Fruit fly (Drosophila melanogaster) whole organism, embryonic: ENCODE data around the gene Rbm13.

Experiments
- Awh ChIP-seq: fragments of 200-800 bp; sonication (Bioruptor generic); IDR thresholded peaks from 2 replicates; pipeline ENCODE4, ENCODE4 v1.3.6; 2022; ENCODE audit warnings: missing biosample characterization, missing genetic modification characterization
- BEAF-32 ChIP-seq: fragments of 200-800 bp; sonication (Bioruptor generic); optimal IDR thresholded peaks from 3 replicates; lab custom pipeline; 2017; ENCODE audit warnings: missing biosample characterization, missing genetic modification characterization, mild to moderate bottlenecking, moderate library complexity, missing genetic modification reagents
- CG10979 ChIP-seq: fragments of 200-800 bp; sonication (Bioruptor generic); optimal IDR thresholded peaks from 2 replicates; lab custom pipeline; 2018; ENCODE audit warnings: missing biosample characterization, mild to moderate bottlenecking, missing genetic modification characterization, moderate library complexity
- CG11093 ChIP-seq: fragments of 200-800 bp; sonication (Bioruptor generic); IDR thresholded peaks from 3 replicates; pipeline ENCODE4 v1.3.6; 2022; ENCODE audit warnings: missing biosample characterization, missing genetic modification characterization
- CG12236 ChIP-seq: fragments of 200-800 bp; sonication (Bioruptor generic); optimal IDR thresholded peaks from 2 replicates; lab custom pipeline; 2016; ENCODE audit warnings: missing biosample characterization, missing genetic modification characterization
- CG1529 ChIP-seq: fragments of 200-800 bp; sonication (Bioruptor generic); optimal IDR thresholded peaks from 3 replicates; lab custom pipeline; 2018; ENCODE audit warnings: missing biosample characterization, missing genetic modification characterization
- CG1647 ChIP-seq: fragments of 200-800 bp; sonication (Bioruptor generic); optimal IDR thresholded peaks from 3 replicates; lab custom pipeline; 2016; ENCODE audit warnings: missing biosample characterization, missing genetic modification characterization
- CG1832 ChIP-seq: fragments of 200-800 bp; sonication (Bioruptor generic); optimal IDR thresholded peaks from 2 replicates; lab custom pipeline; 2017; ENCODE audit warnings: missing biosample characterization, mild to moderate bottlenecking, missing genetic modification characterization, inconsistent platforms
- CG30431 ChIP-seq: fragments of 200-800 bp; sonication (Bioruptor generic); optimal IDR thresholded peaks from 2 replicates; lab custom pipeline; 2017; ENCODE audit warnings: missing biosample characterization, missing genetic modification characterization
- CG31388 ChIP-seq: fragments of 200-800 bp; sonication (Bioruptor generic); optimal IDR thresholded peaks from 2 replicates; lab custom pipeline; 2016; ENCODE audit warnings: missing biosample characterization, missing genetic modification characterization
- CG31441 ChIP-seq: fragments of 200-800 bp; sonication (Bioruptor generic); IDR thresholded peaks from 2 replicates; pipeline ENCODE4 v1.3.6; 2022; ENCODE audit warnings: missing biosample characterization, missing genetic modification characterization
- CG3163 ChIP-seq: fragments of 200-800 bp; sonication (Bioruptor generic); optimal IDR thresholded peaks from 3 replicates; lab custom pipeline; 2016; ENCODE audit warnings: missing biosample characterization, missing genetic modification characterization
- CG32767 ChIP-seq: fragments of 200-800 bp; sonication (Bioruptor generic); IDR thresholded peaks from 2 replicates; pipeline ENCODE4 v1.3.6; 2022; ENCODE audit warnings: missing biosample characterization, missing genetic modification characterization
- CG34376 ChIP-seq: fragments of 200-800 bp; sonication (Bioruptor generic); optimal IDR thresholded peaks from 2 replicates; lab custom pipeline; 2018; ENCODE audit warnings: missing biosample characterization, mild to moderate bottlenecking, missing genetic modification characterization
- CG6654 ChIP-seq: fragments of 200-800 bp; sonication (Bioruptor generic); optimal IDR thresholded peaks from 2 replicates; lab custom pipeline; 2017; ENCODE audit warnings: missing biosample characterization, mild to moderate bottlenecking, missing genetic modification characterization
- CG6813 ChIP-seq: fragments of 200-800 bp; sonication (Bioruptor generic); optimal IDR thresholded peaks from 2 replicates; lab custom pipeline; 2017; ENCODE audit warnings: missing biosample characterization, missing genetic modification characterization, mild to moderate bottlenecking, moderate library complexity, missing genetic modification reagents
- CrebB ChIP-seq: fragments of 200-800 bp; sonication (Bioruptor generic); optimal IDR thresholded peaks from 3 replicates; lab custom pipeline; 2018; ENCODE audit warnings: missing biosample characterization, mild to moderate bottlenecking, missing genetic modification characterization
- Dfd ChIP-seq, 2 experiments: fragments of >200 bp; optimal IDR thresholded peaks; 2 replicates each; lab custom pipeline; 2017; ENCODE audit warnings: missing biosample characterization in 2 of 2, missing genetic modification characterization in 2 of 2
- Dip3 ChIP-seq: fragments of 200-800 bp; sonication (Bioruptor generic); optimal IDR thresholded peaks from 3 replicates; lab custom pipeline; 2016; ENCODE audit warnings: missing biosample characterization, missing genetic modification characterization
- H15 ChIP-seq: fragments of 200-800 bp; sonication (Bioruptor generic); IDR thresholded peaks from 3 replicates; pipeline ENCODE4 v1.3.6; 2022; ENCODE audit warnings: missing biosample characterization, missing genetic modification characterization
- HHEX ChIP-seq: fragments of 200-800 bp; sonication (Bioruptor generic); optimal IDR thresholded peaks from 3 replicates; lab custom pipeline; 2017; ENCODE audit warnings: missing biosample characterization, mild to moderate bottlenecking, missing genetic modification characterization, missing genetic modification reagents
- Hr3 ChIP-seq: fragments of 200-800 bp; sonication (Bioruptor generic); optimal IDR thresholded peaks from 3 replicates; lab custom pipeline; 2016; ENCODE audit warnings: missing biosample characterization, missing genetic modification characterization
- Kr ChIP-seq: fragments of 200-800 bp; sonication (Bioruptor generic); optimal IDR thresholded peaks from 2 replicates; lab custom pipeline; 2017; ENCODE audit warnings: missing biosample characterization, mild to moderate bottlenecking, missing genetic modification characterization
- Lim3 ChIP-seq: fragments of 200-800 bp; sonication (Bioruptor generic); IDR thresholded peaks from 2 replicates; pipeline ENCODE4 v1.3.6; 2022; ENCODE audit warnings: missing biosample characterization, missing genetic modification characterization
- Mes4 ChIP-seq: fragments of 200-800 bp; sonication (Bioruptor generic); optimal IDR thresholded peaks from 2 replicates; lab custom pipeline; 2016; ENCODE audit warnings: missing biosample characterization, missing genetic modification characterization
- Nf-YC ChIP-seq: fragments of 200-800 bp; optimal IDR thresholded peaks from 3 replicates; lab custom pipeline; 2019; ENCODE audit warnings: missing biosample characterization, mild to moderate bottlenecking, missing genetic modification characterization, moderate library complexity
- Pdp1 ChIP-seq, 2 experiments: fragments of 200-800 bp; sonication (Bioruptor generic); optimal IDR thresholded peaks; 3 replicates each; lab custom pipeline; 2016; ENCODE audit warnings: missing biosample characterization in 2 of 2, missing genetic modification characterization in 2 of 2, mild to moderate bottlenecking in 1 of 2, moderate library complexity in 1 of 2
- Rfx ChIP-seq: fragments of 200-800 bp; sonication (Bioruptor generic); IDR thresholded peaks from 2 replicates; pipeline ENCODE4 v1.3.6; 2022; ENCODE audit warnings: missing biosample characterization, missing genetic modification characterization
- Rx ChIP-seq: fragments of 200-800 bp; sonication (Bioruptor generic); IDR thresholded peaks from 2 replicates; pipeline ENCODE4 v1.3.6; 2022; ENCODE audit warnings: missing biosample characterization, missing genetic modification characterization
- Ssrp ChIP-seq: fragments of 200-800 bp; sonication (Bioruptor generic); optimal IDR thresholded peaks from 2 replicates; lab custom pipeline; 2018; ENCODE audit warnings: missing biosample characterization, mild to moderate bottlenecking, missing genetic modification characterization, moderate library complexity
- Trl ChIP-seq, 3 experiments: fragments of >200 bp in 2 of 3; fragments of 200-800 bp in 1 of 3; sonication (Bioruptor generic) in 1 of 3; optimal IDR thresholded peaks; 2 replicates in 1 of 3; 3 replicates in 2 of 3; lab custom pipeline; 2016 to 2017; ENCODE audit warnings: missing biosample characterization in 1 of 3, missing genetic modification characterization in 1 of 3
- Usf ChIP-seq: fragments of 200-800 bp; sonication (Bioruptor generic); optimal IDR thresholded peaks from 2 replicates; lab custom pipeline; 2017; ENCODE audit warnings: missing genotype, missing biosample characterization, missing genetic modification characterization
- Xbp1 ChIP-seq: fragments of 200-800 bp; sonication (Bioruptor generic); optimal IDR thresholded peaks from 3 replicates; lab custom pipeline; 2016; ENCODE audit warnings: missing biosample characterization, mild to moderate bottlenecking, missing genetic modification characterization
- ac ChIP-seq: fragments of 200-800 bp; sonication (Bioruptor generic); optimal IDR thresholded peaks from 3 replicates; lab custom pipeline; 2017; ENCODE audit warnings: missing biosample characterization, mild to moderate bottlenecking, missing genetic modification characterization
- bsh ChIP-seq, 2 experiments: fragments of 200-800 bp; sonication (Bioruptor generic); optimal IDR thresholded peaks; 2 replicates each; lab custom pipeline; 2017 to 2018; ENCODE audit warnings: mild to moderate bottlenecking in 2 of 2, missing biosample characterization in 2 of 2, missing genetic modification characterization in 2 of 2, moderate library complexity in 1 of 2
- dmrt11E ChIP-seq: fragments of 200-800 bp; sonication (Bioruptor generic); optimal IDR thresholded peaks from 3 replicates; lab custom pipeline; 2018; ENCODE audit warnings: missing biosample characterization, mild to moderate bottlenecking, missing genetic modification characterization, moderate library complexity
- exex ChIP-seq: fragments of 200-800 bp; sonication (Bioruptor generic); optimal IDR thresholded peaks from 4 replicates; lab custom pipeline; 2018; ENCODE audit warnings: missing biosample characterization, mild to moderate bottlenecking, missing genetic modification characterization, moderate library complexity
- hkb ChIP-seq, 2 experiments: fragments of 200-800 bp in 1 of 2; fragments of >200 bp in 1 of 2; sonication (Bioruptor generic) in 1 of 2; IDR thresholded peaks in 1 of 2; optimal IDR thresholded peaks in 1 of 2; 2 replicates each; pipeline versions ENCODE4 v1.3.6 to Lab custom; 2017 to 2022; ENCODE audit warnings: missing biosample characterization in 1 of 2, missing genetic modification characterization in 1 of 2
- lmd ChIP-seq: fragments of 200-800 bp; sonication (Bioruptor generic); IDR thresholded peaks from 2 replicates; pipeline ENCODE4 v1.3.6; 2022; ENCODE audit warnings: missing biosample characterization, missing genetic modification characterization
- maf-S ChIP-seq: fragments of 200-800 bp; sonication (Bioruptor generic); optimal IDR thresholded peaks from 2 replicates; lab custom pipeline; 2016; ENCODE audit warnings: missing biosample characterization, missing genetic modification characterization
- pnt ChIP-seq: fragments of 200-800 bp; sonication (Bioruptor generic); optimal IDR thresholded peaks from 3 replicates; lab custom pipeline; 2016; ENCODE audit warnings: missing biosample characterization, missing genetic modification characterization
- salm ChIP-seq: fragments of 200-800 bp; sonication (Bioruptor generic); optimal IDR thresholded peaks from 2 replicates; lab custom pipeline; 2018; ENCODE audit warnings: missing biosample characterization, mild to moderate bottlenecking, missing genetic modification characterization
- sens-2 ChIP-seq: fragments of 200-800 bp; sonication (Bioruptor generic); IDR thresholded peaks from 2 replicates; pipeline ENCODE4 v1.3.6; 2022; ENCODE audit warnings: missing biosample characterization, missing genetic modification characterization
- stwl ChIP-seq: fragments of 200-800 bp; sonication (Bioruptor generic); optimal IDR thresholded peaks from 3 replicates; lab custom pipeline; 2018; ENCODE audit warnings: missing biosample characterization, mild to moderate bottlenecking, missing genetic modification characterization, moderate library complexity
- vfl ChIP-seq: fragments of 200-800 bp; sonication (Bioruptor generic); optimal IDR thresholded peaks from 2 replicates; lab custom pipeline; 2016; ENCODE audit warnings: missing biosample characterization, missing genetic modification characterization
- vnd ChIP-seq: fragments of 200-800 bp; sonication (Bioruptor generic); IDR thresholded peaks from 3 replicates; pipeline ENCODE4 v1.3.6; 2022; ENCODE audit warnings: missing biosample characterization, missing genetic modification characterization; ENCODE audit not compliant: partially characterized antibody
- wor ChIP-seq: fragments of 200-800 bp; sonication (Bioruptor generic); IDR thresholded peaks from 2 replicates; pipeline ENCODE4 v1.3.6; 2022; ENCODE audit warnings: missing biosample characterization, missing genetic modification characterization
- zen2 ChIP-seq: fragments of 200-800 bp; sonication (Bioruptor generic); IDR thresholded peaks from 3 replicates; pipeline ENCODE4 v1.3.6; 2022; ENCODE audit warnings: missing biosample characterization, missing genetic modification characterization; ENCODE audit not compliant: partially characterized antibody

Rbm13 gene

DNA sequence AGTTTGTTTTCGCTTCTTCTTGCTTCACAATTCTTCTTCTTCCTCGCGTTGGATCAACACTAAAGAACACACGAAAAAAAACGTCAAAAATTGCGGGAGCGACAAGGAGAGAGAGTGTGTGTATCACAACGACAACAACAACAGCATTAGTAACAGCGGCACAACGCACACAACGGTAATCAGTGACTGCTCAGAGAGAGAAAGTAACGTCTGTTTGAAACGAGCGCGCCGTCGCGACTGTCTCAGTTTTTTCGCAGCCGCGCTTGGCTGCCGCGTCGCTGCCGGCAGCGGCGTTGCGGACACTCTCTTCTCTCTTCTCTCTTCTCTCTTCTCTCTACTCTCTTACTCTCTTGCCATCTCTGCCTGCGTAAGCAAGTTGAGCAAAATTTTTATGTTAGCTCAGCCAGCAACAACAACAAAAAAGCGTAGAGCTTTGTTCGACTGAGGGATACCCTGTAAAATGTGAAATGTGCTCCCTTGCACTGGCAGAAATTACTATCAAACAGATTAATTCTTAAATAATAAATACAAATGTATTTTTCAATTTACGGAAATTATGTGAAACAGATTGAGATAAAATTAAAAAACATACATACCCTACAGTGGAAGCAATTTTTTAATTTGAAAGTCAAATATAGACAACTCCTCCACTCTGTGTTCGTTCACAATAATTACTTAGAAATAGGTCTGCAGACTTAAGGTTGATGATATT is 9.8 kb upstream of the Rbm13 start (continued):
- TF ChIP-seq Awh (GFP tag; lab: Robert Waterston, UW) (peak; percentile 43; the same call in 1 of the 2 replicates), Dip3 (GFP tag; lab: Kevin White, UChicago) (peak; percentile 4), BEAF-32 (GFP tag; lab: Kevin White, UChicago) (no peak), CG32767 (GFP tag; lab: Robert Waterston, UW) (no peak; the same call in 1 of the 2 replicates), Rx (GFP tag; lab: Robert Waterston, UW) (peak; percentile 39; the same call in 1 of the 2 replicates), exex (tag; lab: Kevin White, UChicago) (no peak), CG30431 (GFP tag; lab: Kevin White, UChicago) (peak; percentile 48), CG1647 (GFP tag; lab: Kevin White, UChicago) (peak; percentile 60), CG31388 (GFP tag; lab: Kevin White, UChicago) (peak; percentile 6), dmrt11E (tag; lab: Kevin White, UChicago) (peak; percentile 53), Lim3 (GFP tag; lab: Robert Waterston, UW) (no peak), bsh (GFP tag; optimal IDR thresholded peaks at IDR 0.05; lab: Kevin White, UChicago) (peak in 1 of 2 experiments; percentile 75), CG10979 (tag; lab: Kevin White, UChicago) (peak; percentile 63), HHEX (GFP tag; lab: Kevin White, UChicago) (peak; percentile 71), Usf (GFP tag; lab: Kevin White, UChicago) (no peak), CG31441 (GFP tag; lab: Robert Waterston, UW) (peak; percentile 80), Hr3 (GFP tag; lab: Kevin White, UChicago) (peak; percentile 66), hkb (optimal IDR thresholded peaks at IDR 0.05; lab: Kevin White, UChicago) (no peak), hkb (GFP tag; IDR thresholded peaks at IDR 0.05; lab: Robert Waterston, UW) (peak; percentile 82), lmd (GFP tag; lab: Robert Waterston, UW) (peak; percentile 77), CG12236 (GFP tag; lab: Kevin White, UChicago) (no peak), Rfx (GFP tag; lab: Robert Waterston, UW) (peak; percentile 75), stwl (peak; percentile 12), Ssrp (peak; percentile 72), maf-S (GFP tag; lab: Kevin White, UChicago) (peak; percentile 20), CG3163 (GFP tag; lab: Kevin White, UChicago) (peak; percentile 87), Kr (GFP tag; lab: Kevin White, UChicago) (no peak), CrebB (tag; lab: Kevin White, UChicago) (no peak), vnd (GFP tag; lab: Robert Waterston, UW) (no peak), CG1832 (GFP tag; lab: Kevin White, UChicago) (no peak), Dfd (GFP tag; optimal IDR thresholded peaks at IDR 0.05; lab: Kevin White, UChicago) (no peak), CG1529 (GFP tag; lab: Kevin White, UChicago) (peak; percentile 42), wor (peak; percentile 73), ac (GFP tag; lab: Kevin White, UChicago) (no peak), H15 (GFP tag; lab: Robert Waterston, UW) (no peak), Nf-YC (no peak), sens-2 (GFP tag; lab: Robert Waterston, UW) (peak; percentile 66; the same call in 1 of the 2 replicates), CG11093 (GFP tag; lab: Robert Waterston, UW) (no peak; the same call in 2 of the 3 replicates), pnt (GFP tag; lab: Kevin White, UChicago) (peak; percentile 7), Trl (optimal IDR thresholded peaks at IDR 0.05; lab: Kevin White, UChicago) (peak; percentile 92), Trl (GFP tag; optimal IDR thresholded peaks at IDR 0.05; lab: Kevin White, UChicago) (peak; percentile 26), CG6813 (GFP tag; lab: Kevin White, UChicago) (no peak), CG34376 (peak; percentile 13), zen2 (GFP tag; lab: Robert Waterston, UW) (no peak), CG6654 (GFP tag; lab: Kevin White, UChicago) (peak; percentile 10), vfl (GFP tag; lab: Kevin White, UChicago) (no peak), Pdp1 (GFP tag; optimal IDR thresholded peaks at IDR 0.05; lab: Kevin White, UChicago) (peak; percentile 49 to 76), Xbp1 (GFP tag; lab: Kevin White, UChicago) (peak; percentile 80), Mes4 (GFP tag; lab: Kevin White, UChicago) (no peak), salm (tag; lab: Kevin White, UChicago) (peak; percentile 47)
